Fruit fly (Drosophila melanogaster) whole organism, adult: ENCODE data around the gene Ssl1.

ENCODE experiments used
- CG11617 ChIP-seq: fragments of 200-800 bp; sonication (Bioruptor generic); optimal IDR thresholded peaks from 2 replicates; lab custom pipeline; 2017; ENCODE audit warnings: mild to moderate bottlenecking, missing biosample characterization, missing genetic modification reagents, missing genetic modification characterization
- CG33017 ChIP-seq: fragments of 200-800 bp; sonication (Bioruptor generic); optimal IDR thresholded peaks from 2 replicates; lab custom pipeline; 2018; ENCODE audit warnings: missing biosample characterization, mild to moderate bottlenecking, missing genetic modification characterization, moderate library complexity
- CG7045 ChIP-seq: fragments of 200-800 bp; sonication (Bioruptor generic); optimal IDR thresholded peaks from 2 replicates; lab custom pipeline; 2017; ENCODE audit warnings: missing biosample characterization, mild to moderate bottlenecking, missing genetic modification characterization
- Clk ChIP-seq: fragments of 200-800 bp; sonication (Bioruptor generic); optimal IDR thresholded peaks from 2 replicates; lab custom pipeline; 2017; ENCODE audit warnings: missing biosample characterization, missing genetic modification characterization
- cnc ChIP-seq, 2 experiments: fragments of >200 bp; optimal IDR thresholded peaks; 2 replicates each; lab custom pipeline; 2017
- ovo ChIP-seq: fragments of 200-800 bp; sonication (Bioruptor generic); optimal IDR thresholded peaks from 2 replicates; lab custom pipeline; 2016; ENCODE audit warnings: missing biosample characterization, missing genetic modification characterization

DNA sequence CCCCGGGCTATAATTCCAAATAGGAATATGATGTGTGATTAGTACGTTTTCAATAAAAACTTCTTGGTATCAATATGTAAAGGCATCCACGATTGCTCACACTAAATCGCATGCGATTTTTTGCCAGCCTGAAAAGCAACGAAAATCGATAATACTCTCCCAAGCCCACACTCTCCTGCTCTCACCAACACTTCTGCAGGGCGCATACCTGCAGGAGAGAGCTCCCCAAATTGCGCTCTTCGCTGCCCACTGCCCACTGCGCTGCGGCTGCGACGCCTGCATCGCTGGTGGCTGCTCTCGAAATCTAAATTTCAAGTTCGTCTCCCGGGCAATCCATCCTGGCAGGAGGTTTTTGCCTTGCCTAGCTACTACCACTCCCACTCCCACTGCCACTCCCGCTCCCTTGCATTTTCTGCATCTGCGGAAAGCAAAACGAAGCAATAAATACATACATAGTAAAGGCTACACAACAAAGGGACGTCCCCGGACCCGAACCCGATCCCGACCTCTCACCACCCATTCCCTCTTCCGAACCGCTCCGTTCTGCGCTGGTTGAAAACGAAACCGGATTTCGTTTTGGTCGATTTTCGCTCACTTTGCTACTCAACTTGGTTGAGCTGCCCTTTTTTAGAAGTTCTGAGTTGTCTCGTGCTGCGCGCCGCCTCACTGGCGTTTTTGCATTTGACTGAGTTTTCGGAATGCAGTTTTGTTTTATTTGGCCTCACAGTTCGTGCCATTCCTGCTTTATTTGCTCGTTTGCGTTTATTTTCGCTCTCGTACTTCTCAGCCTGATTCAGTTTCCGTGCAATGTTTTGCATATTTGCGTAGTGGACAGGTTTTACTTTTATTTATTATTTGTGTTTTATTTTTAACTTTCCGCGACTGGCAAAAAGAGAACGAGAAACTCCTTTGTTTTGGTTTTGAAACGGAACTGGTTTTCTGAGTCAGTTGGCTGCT is 27.4 kb upstream of the Ssl1 start:
- no peak for TF ChIP-seq Clk (GFP tag; lab: Kevin White, UChicago)
- no peak for TF ChIP-seq ovo (GFP tag; lab: Kevin White, UChicago)
- no peak for TF ChIP-seq cnc (optimal IDR thresholded peaks at IDR 0.05; lab: Kevin White, UChicago)
- no peak for TF ChIP-seq CG11617 (GFP tag; lab: Kevin White, UChicago)
- no peak for TF ChIP-seq CG33017 (tag; lab: Kevin White, UChicago)
- TF ChIP-seq CG7045: no peak
